Worm (Caenorhabditis elegans): ENCODE results near the gene fbxa-84.

ce11 chrV:15190903-15191302 lies 8.7 kb downstream of the fbxa-84 start, which contains the start of gene Y75B12B.11:
- TF ChIP-seq him-1 (tag; optimal IDR thresholded peaks at IDR 0.05) (no peak), dao-5 (tag; optimal IDR thresholded peaks at IDR 0.05) (peak; percentile 95), W03F9.2 (tag; optimal IDR thresholded peaks at IDR 0.05) (peak; percentile 43)

Measured in whole organism, L4/young adult.